Fruit fly (Drosophila melanogaster): ENCODE data around the gene CG43147.
A peak's percentile ranks its signal among the peaks of the same experiment; 100 is the strongest.

DNA sequence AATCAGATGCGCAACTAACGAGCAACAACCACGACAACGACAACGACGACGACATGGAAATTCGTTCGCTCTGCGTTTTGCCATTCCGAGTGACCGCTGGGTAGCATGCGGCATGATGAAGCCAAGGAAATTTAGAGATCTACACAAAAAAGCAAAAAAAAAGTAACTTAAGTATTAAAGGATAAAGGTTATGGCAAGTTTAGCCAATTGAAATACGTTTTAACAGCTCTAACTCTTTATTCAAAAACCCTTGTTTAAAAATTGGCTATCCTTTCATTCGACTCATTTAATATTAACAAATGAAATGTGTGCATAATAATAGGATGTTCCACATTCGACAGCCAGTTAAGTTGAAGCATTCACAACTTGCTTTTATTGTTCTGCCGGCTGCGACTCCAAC lies 36.2 kb downstream of the CG43147 start:
- TF ChIP-seq CG8159 (tag; optimal IDR thresholded peaks at IDR 0.05) (peak; percentile 57), Snoo (tag; optimal IDR thresholded peaks at IDR 0.05) (peak; percentile 38), fd96Ca (GFP tag; IDR thresholded peaks at IDR 0.05) (no peak), CG12605 (GFP tag; IDR thresholded peaks at IDR 0.05) (no peak)
